Worm (Caenorhabditis elegans): Measurements from ENCODE around the gene T16G1.5.

Gene T16G1.5

ce11 chrV:12928929-12929532 is 10.3 kb downstream of the T16G1.5 start, which contains the start of gene T16G1.2:
Gene T16G1.2 (plus strand): TSS chrV:12929482.
- TF ChIP-seq C04F5.9 (tag; optimal IDR thresholded peaks at IDR 0.05) (no peak), ceh-88 (GFP tag; IDR thresholded peaks at IDR 0.05) (no peak), ztf-4 (tag; optimal IDR thresholded peaks at IDR 0.05) (no peak), fkh-4 (tag; optimal IDR thresholded peaks at IDR 0.05; ENCODE audit: borderline replicate concordance) (no peak), blmp-1 (tag; optimal IDR thresholded peaks at IDR 0.05) (peak; percentile 97)

DNA sequence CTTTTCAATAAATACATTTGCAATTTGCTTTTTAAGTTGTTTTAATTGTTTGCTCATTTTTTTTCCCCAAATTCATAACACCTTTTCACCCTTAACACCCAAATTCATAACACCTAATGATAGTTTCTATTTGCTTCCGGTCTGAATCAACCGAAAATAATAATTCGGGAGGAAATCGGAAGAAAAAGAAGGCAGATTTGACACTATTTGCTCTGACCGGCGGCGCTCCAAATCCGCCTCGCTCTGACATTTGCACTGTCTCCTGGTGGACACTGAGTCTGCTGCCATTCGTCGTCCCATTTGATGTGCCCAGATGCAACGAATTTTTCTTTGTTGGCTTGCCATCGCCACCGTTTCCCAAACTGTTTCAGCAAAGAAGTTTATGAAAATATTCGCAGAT is 15.2 kb downstream of the T16G1.5 start, which contains the start of gene pqn-67:
Gene pqn-67, plus strand, starts transcription at position 301 of the 400 bp plus-strand sequence.
- TF ChIP-seq efl-1 (optimal IDR thresholded peaks at IDR 0.05) (no peak), efl-1 (GFP tag; optimal IDR thresholded peaks at IDR 0.05 in 1 of 2) (peak in 1 of 2 experiments; percentile 12), xbp-1 (tag; optimal IDR thresholded peaks at IDR 0.05) (no peak)

ce11 chrV:12922308-12922707 is 17.0 kb downstream of the T16G1.5 start, which contains the start of gene dhrs-4:
Gene dhrs-4 (plus strand): TSS chrV:12922608.
- no peak for TF ChIP-seq nhr-90 (tag; optimal IDR thresholded peaks at IDR 0.05; ENCODE audit: poor library complexity)
- no peak for TF ChIP-seq snu-23 (GFP tag; optimal IDR thresholded peaks at IDR 0.05)
- TF ChIP-seq nhr-20 (tag; optimal IDR thresholded peaks at IDR 0.05): peak; percentile 14
- TF ChIP-seq nhr-237 (tag; optimal IDR thresholded peaks at IDR 0.05): no peak
- TF ChIP-seq fkh-4 (tag; optimal IDR thresholded peaks at IDR 0.05; ENCODE audit: borderline replicate concordance): no peak

DNA sequence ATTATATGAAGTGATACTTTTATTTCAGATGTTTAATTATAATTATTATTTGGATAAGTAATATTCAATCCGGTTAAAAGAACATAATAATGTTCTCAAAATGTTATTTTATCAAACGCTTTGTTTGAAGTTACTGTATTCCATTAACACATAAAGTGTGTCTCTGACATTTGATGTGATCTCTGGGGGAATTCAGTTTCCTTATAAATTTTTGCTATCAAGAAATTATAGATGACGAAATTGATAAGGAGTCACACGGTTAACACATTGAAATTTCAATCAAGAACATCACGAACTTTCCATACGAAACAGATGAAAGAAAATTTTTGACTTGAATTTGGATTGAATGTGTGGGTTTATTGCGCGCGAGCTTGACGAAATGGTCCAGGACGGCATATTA is 17.7 kb downstream of the T16G1.5 start:
- TF ChIP-seq rnt-1 (tag; optimal IDR thresholded peaks at IDR 0.05) (no peak), pqm-1 (tag; optimal IDR thresholded peaks at IDR 0.05) (no peak), ces-1 (GFP tag; optimal IDR thresholded peaks at IDR 0.05) (no peak), C04F5.9 (tag; optimal IDR thresholded peaks at IDR 0.05) (no peak), egl-27 (tag; optimal IDR thresholded peaks at IDR 0.05) (no peak), nhr-76 (tag; optimal IDR thresholded peaks at IDR 0.05) (no peak), hlh-4 (tag; optimal IDR thresholded peaks at IDR 0.05) (no peak), irx-1 (tag; optimal IDR thresholded peaks at IDR 0.05) (no peak), nhr-85 (tag) (no peak), pax-3 (tag; optimal IDR thresholded peaks at IDR 0.05) (peak; percentile 15), nhr-20 (tag; optimal IDR thresholded peaks at IDR 0.05) (peak; percentile 15), nhr-71 (tag; optimal IDR thresholded peaks at IDR 0.05) (no peak), elt-2 (tag; optimal IDR thresholded peaks at IDR 0.05) (peak; percentile 74), snu-23 (GFP tag; optimal IDR thresholded peaks at IDR 0.05) (no peak), C16A3.4 (tag; optimal IDR thresholded peaks at IDR 0.05) (no peak), aly-2 (tag; optimal IDR thresholded peaks at IDR 0.05) (no peak), blmp-1 (tag; optimal IDR thresholded peaks at IDR 0.05) (no peak), ztf-4 (tag; optimal IDR thresholded peaks at IDR 0.05) (no peak), lin-14 (GFP tag; optimal IDR thresholded peaks at IDR 0.05) (no peak), lin-39 (tag; optimal IDR thresholded peaks at IDR 0.05) (no peak), ceh-88 (GFP tag; IDR thresholded peaks at IDR 0.05) (no peak), skn-1 (tag; optimal IDR thresholded peaks at IDR 0.05) (no peak), xbp-1 (tag; optimal IDR thresholded peaks at IDR 0.05) (no peak), unc-130 (tag; optimal IDR thresholded peaks at IDR 0.05) (no peak), tbx-2 (tag; optimal IDR thresholded peaks at IDR 0.05) (no peak), nhr-237 (tag; optimal IDR thresholded peaks at IDR 0.05) (no peak), nhr-19 (GFP tag; conservative IDR thresholded peaks at IDR 0.05) (no peak), lin-15B (tag; optimal IDR thresholded peaks at IDR 0.05) (no peak), grh-1 (GFP tag; IDR thresholded peaks at IDR 0.05) (no peak), lin-35 (GFP tag; optimal IDR thresholded peaks at IDR 0.05) (peak in 1 of 2 experiments; percentile 26), tlp-1 (tag; optimal IDR thresholded peaks at IDR 0.05) (no peak), unc-98 (GFP tag; IDR thresholded peaks at IDR 0.05) (no peak), fkh-10 (GFP tag; optimal IDR thresholded peaks at IDR 0.05) (no peak), nhr-84 (tag; optimal IDR thresholded peaks at IDR 0.05) (no peak)
